Worm (Caenorhabditis elegans): ENCODE results near the gene ctsa-2.

ce11 chrX:6416357-6417087 is 13.9 kb downstream of the ctsa-2 start, which contains the start of gene T22E5.6:
- no peak for TF ChIP-seq T23F11.4 (GFP tag; optimal IDR thresholded peaks at IDR 0.05)
- no peak for TF ChIP-seq rnt-1 (tag; optimal IDR thresholded peaks at IDR 0.05)
- no peak for TF ChIP-seq fkh-10 (GFP tag; optimal IDR thresholded peaks at IDR 0.05)
- no peak for TF ChIP-seq ceh-48 (tag; optimal IDR thresholded peaks at IDR 0.05)
